Worm (Caenorhabditis elegans) whole organism, late embryonic: Measurements from ENCODE around the gene nhr-3.

Source experiments
- dve-1 ChIP-seq: sonication (generic microtip); optimal IDR thresholded peaks from 2 replicates; lab custom pipeline; 2017; ENCODE audit warnings: antibody characterized with exemption, mild to moderate bottlenecking, missing genetic modification characterization, missing compliant biosample characterization
- hlh-6 ChIP-seq: sonication (generic microtip); optimal IDR thresholded peaks from 2 replicates; lab custom pipeline; 2016; ENCODE audit warnings: missing genotype, missing genetic modification characterization, missing compliant biosample characterization
- lim-6 ChIP-seq: sonication (generic microtip); optimal IDR thresholded peaks from 2 replicates; lab custom pipeline; 2016; ENCODE audit warnings: missing genetic modification characterization, missing compliant biosample characterization
- ztf-16 ChIP-seq: sonication (generic microtip); optimal IDR thresholded peaks from 2 replicates; lab custom pipeline; 2017; ENCODE audit warnings: missing genetic modification characterization, missing compliant biosample characterization

DNA sequence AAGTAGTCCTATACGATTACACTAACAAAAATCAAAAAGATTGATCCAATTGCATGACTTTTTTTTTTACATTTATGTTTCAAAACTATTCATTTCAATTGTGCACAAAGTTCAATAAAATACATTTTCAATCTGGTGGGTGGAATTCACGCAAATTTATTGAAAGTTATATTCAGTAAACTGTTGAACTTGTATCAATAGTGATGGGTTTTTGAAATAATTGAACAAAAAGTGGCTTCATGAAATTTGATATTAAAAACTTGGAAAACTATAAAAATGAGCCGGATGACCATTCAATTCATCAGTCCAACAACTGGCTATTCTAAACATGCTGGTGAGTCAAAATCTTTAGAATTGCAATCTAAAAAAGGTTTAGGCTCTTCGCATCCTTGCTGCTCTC, 35.0 kb upstream of the nhr-3 start, which contains the start of gene nspc-16:
- no peak for TF ChIP-seq dve-1
- TF ChIP-seq lim-6 (tag; lab: Kevin White, UChicago), result no peak
- TF ChIP-seq hlh-6 (tag; lab: Kevin White, UChicago), result no peak
- no peak for TF ChIP-seq ztf-16 (tag; lab: Kevin White, UChicago)
